Fruit fly (Drosophila melanogaster): ENCODE data around the gene CG11885.
A peak's percentile ranks its signal among the peaks of the same experiment; 100 is the strongest.

CG11885 gene

dm6 chr2L:430820-431628, 9.8 kb upstream of the CG11885 start, which contains the start of gene ex (continued):
- TF ChIP-seq CG5180 (GFP tag; optimal IDR thresholded peaks at IDR 0.05) (peak; percentile 69), CG3163 (GFP tag; optimal IDR thresholded peaks at IDR 0.05) (peak; percentile 65), sens-2 (GFP tag; IDR thresholded peaks at IDR 0.05) (no peak), Dip3 (GFP tag; optimal IDR thresholded peaks at IDR 0.05) (no peak), pnt (GFP tag; optimal IDR thresholded peaks at IDR 0.05) (peak; percentile 9), unpg (GFP tag; optimal IDR thresholded peaks at IDR 0.05) (peak; percentile 69), en (GFP tag; optimal IDR thresholded peaks at IDR 0.05) (peak; percentile 7), Dbx (GFP tag; IDR thresholded peaks at IDR 0.05) (peak; percentile 51; the same call in 1 of the 3 replicates), kah (GFP tag; optimal IDR thresholded peaks at IDR 0.05) (peak; percentile 60), HmgD (GFP tag; optimal IDR thresholded peaks at IDR 0.05) (peak; percentile 22), btn (GFP tag; optimal IDR thresholded peaks at IDR 0.05) (no peak), gce (GFP tag; IDR thresholded peaks at IDR 0.05) (peak; percentile 58; the same call in 1 of the 3 replicates), gro (GFP tag; optimal IDR thresholded peaks at IDR 0.05) (no peak), fd96Cb (tag; optimal IDR thresholded peaks at IDR 0.05) (no peak), Vsx1 (GFP tag; optimal IDR thresholded peaks at IDR 0.05) (peak; percentile 62), CG5953 (GFP tag; IDR thresholded peaks at IDR 0.05) (no peak), CG10209 (GFP tag; optimal IDR thresholded peaks at IDR 0.05) (peak; percentile 56), insv (GFP tag; optimal IDR thresholded peaks at IDR 0.05) (peak in 1 of 2 experiments; percentile 80), Drgx (GFP tag; IDR thresholded peaks at IDR 0.05) (no peak), Spps (tag; optimal IDR thresholded peaks at IDR 0.05) (peak; percentile 9), CG18011 (GFP tag; optimal IDR thresholded peaks at IDR 0.05) (no peak), bbx (GFP tag; IDR thresholded peaks at IDR 0.05; ENCODE audit: partially characterized antibody) (peak; percentile 44; the same call in 1 of the 2 replicates), CG10654 (GFP tag; optimal IDR thresholded peaks at IDR 0.05) (peak; percentile 9), CG5245 (GFP tag; optimal IDR thresholded peaks at IDR 0.05) (no peak), sd (tag; optimal IDR thresholded peaks at IDR 0.05) (peak; percentile 67), Dek (tag; optimal IDR thresholded peaks at IDR 0.05) (peak; percentile 44), CG6813 (GFP tag; optimal IDR thresholded peaks at IDR 0.05) (peak; percentile 85), mld (GFP tag; IDR thresholded peaks at IDR 0.05; ENCODE audit: partially characterized antibody) (no peak), Bteb2 (GFP tag; optimal IDR thresholded peaks at IDR 0.05) (no peak), Aef1 (GFP tag; IDR thresholded peaks at IDR 0.05) (0 out of 3 replicates have a peak, but pooled peaks have one; percentile 33), NC2β (GFP tag; optimal IDR thresholded peaks at IDR 0.05) (peak; percentile 35), CG2678 (tag; optimal IDR thresholded peaks at IDR 0.05) (peak; percentile 76), CrebB (tag; optimal IDR thresholded peaks at IDR 0.05) (peak; percentile 90), CG15514 (GFP tag; optimal IDR thresholded peaks at IDR 0.05) (peak; percentile 57), Atf-2 (GFP tag; optimal IDR thresholded peaks at IDR 0.05) (no peak), HLHmδ (GFP tag; optimal IDR thresholded peaks at IDR 0.05) (no peak), HHEX (GFP tag; optimal IDR thresholded peaks at IDR 0.05) (peak; percentile 49), eyg (GFP tag; optimal IDR thresholded peaks at IDR 0.05) (peak; percentile 53), CG18599 (GFP tag; optimal IDR thresholded peaks at IDR 0.05) (peak; percentile 68), pho (GFP tag; optimal IDR thresholded peaks at IDR 0.05) (no peak), Ravus (GFP tag; IDR thresholded peaks at IDR 0.05) (no peak), kni (GFP tag; optimal IDR thresholded peaks at IDR 0.05) (peak; percentile 76), CG13123 (GFP tag; optimal IDR thresholded peaks at IDR 0.05) (peak; percentile 36), ara (GFP tag; IDR thresholded peaks at IDR 0.05) (no peak; the same call in 1 of the 2 replicates), gem (tag; optimal IDR thresholded peaks at IDR 0.05) (peak; percentile 64), CG4707 (GFP tag; optimal IDR thresholded peaks at IDR 0.05) (peak; percentile 80), lola (GFP tag; optimal IDR thresholded peaks at IDR 0.05) (no peak), CG17328 (GFP tag; IDR thresholded peaks at IDR 0.05) (no peak)

All from whole organism, embryonic.